Worm (Caenorhabditis elegans): ENCODE data around the gene F54C9.7.

- TF ChIP-seq hnd-1 (tag; optimal IDR thresholded peaks at IDR 0.05), result no peak
- TF ChIP-seq tbx-11 (GFP tag; IDR thresholded peaks at IDR 0.05), result no peak
- no peak for TF ChIP-seq hmg-4 (GFP tag; optimal IDR thresholded peaks at IDR 0.05)
These were observed at the start of gene F54C9.7 for ce11 chrII:8573044-8573443.
